Fruit fly (Drosophila melanogaster): ENCODE data around the gene CG1750.

CG1750 gene

DNA sequence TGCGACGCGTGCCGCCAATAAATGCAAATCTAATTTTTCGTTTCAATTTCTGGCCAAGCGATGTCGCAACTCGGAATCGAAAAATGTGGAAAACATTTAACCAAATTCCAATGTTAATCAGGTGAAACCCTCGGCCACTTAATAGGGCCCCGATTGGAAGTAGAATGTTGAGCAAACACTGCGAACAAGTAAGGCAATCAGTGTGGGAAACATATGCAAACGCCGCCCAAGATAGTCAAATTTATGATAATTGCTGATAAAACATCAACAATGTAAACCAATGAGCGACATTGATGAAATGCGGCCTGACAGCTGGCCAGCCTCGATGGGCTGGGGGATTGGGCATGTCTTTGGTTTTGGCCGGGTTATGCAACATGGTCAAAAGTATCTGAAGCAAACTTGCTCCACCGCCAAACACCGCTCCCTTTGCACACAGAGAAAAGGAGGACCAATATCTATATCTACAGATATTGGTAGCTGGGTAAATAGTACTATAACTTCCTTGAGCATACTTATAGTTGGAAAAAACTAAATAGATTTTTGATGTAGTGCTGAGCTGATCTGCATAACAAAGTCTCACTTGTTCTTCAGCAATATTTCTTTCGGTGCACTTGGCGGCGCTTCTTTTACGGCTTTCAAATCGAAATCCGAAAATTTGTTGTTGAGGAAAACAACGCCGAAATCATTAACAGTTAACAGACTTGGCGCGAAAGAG is 7.3 kb downstream of the CG1750 start (continued):
- TF ChIP-seq jing (GFP tag; optimal IDR thresholded peaks at IDR 0.05) (peak; percentile 45), knrl (GFP tag; IDR thresholded peaks at IDR 0.05; ENCODE audit: partially characterized antibody) (no peak), CG6272 (GFP tag; IDR thresholded peaks at IDR 0.05) (peak; percentile 67), br (optimal IDR thresholded peaks at IDR 0.05) (no peak), Med (GFP tag) (peak; percentile 95), tap (tag; optimal IDR thresholded peaks at IDR 0.05) (peak; percentile 84), CG8290 (GFP tag; optimal IDR thresholded peaks at IDR 0.05) (no peak), CG8290 (tag; optimal IDR thresholded peaks at IDR 0.05) (peak in 1 of 2 experiments; percentile 63), CG11093 (GFP tag; IDR thresholded peaks at IDR 0.05) (peak; percentile 81), Abd-B (GFP tag; optimal IDR thresholded peaks at IDR 0.05) (peak; percentile 76), abd-A (tag; optimal IDR thresholded peaks at IDR 0.05) (peak; percentile 79), Nf-YC (tag; optimal IDR thresholded peaks at IDR 0.05) (peak; percentile 57), CG1792 (GFP tag; optimal IDR thresholded peaks at IDR 0.05) (no peak), fd96Cb (tag; optimal IDR thresholded peaks at IDR 0.05) (peak; percentile 85), tll (GFP tag; optimal IDR thresholded peaks at IDR 0.05) (no peak), sim (GFP tag; IDR thresholded peaks at IDR 0.05) (peak; percentile 43; the same call in 1 of the 2 replicates), chn (GFP tag; optimal IDR thresholded peaks at IDR 0.05) (peak; percentile 38), Lhr (GFP tag; optimal IDR thresholded peaks at IDR 0.05) (peak; percentile 17), crol (GFP tag; IDR thresholded peaks at IDR 0.05) (no peak), TFAM (GFP tag; optimal IDR thresholded peaks at IDR 0.05) (no peak), CG15479 (GFP tag; optimal IDR thresholded peaks at IDR 0.05) (no peak), NK7.1 (GFP tag; optimal IDR thresholded peaks at IDR 0.05) (peak; percentile 14), sens (GFP tag) (peak; percentile 95), CG12155 (GFP tag; optimal IDR thresholded peaks at IDR 0.05) (peak; percentile 24), z (GFP tag; IDR thresholded peaks at IDR 0.05) (no peak), unpg (GFP tag; optimal IDR thresholded peaks at IDR 0.05) (peak; percentile 79), fd64A (GFP tag; optimal IDR thresholded peaks at IDR 0.05) (peak; percentile 46), CG31224 (GFP tag; IDR thresholded peaks at IDR 0.05) (no peak), dan (GFP tag; IDR thresholded peaks at IDR 0.05) (no peak), CG42726 (GFP tag; IDR thresholded peaks at IDR 0.05; ENCODE audit: partially characterized antibody) (no peak), CG32532 (GFP tag; IDR thresholded peaks at IDR 0.05) (peak; percentile 14; the same call in 1 of the 2 replicates), CG6175 (GFP tag; IDR thresholded peaks at IDR 0.05) (no peak), CG13123 (GFP tag; optimal IDR thresholded peaks at IDR 0.05) (peak; percentile 44), stwl (tag; optimal IDR thresholded peaks at IDR 0.05) (no peak), CG8924 (tag; optimal IDR thresholded peaks at IDR 0.05) (peak; percentile 83), CG2875 (GFP tag; optimal IDR thresholded peaks at IDR 0.05) (peak; percentile 55), Scr (GFP tag; IDR thresholded peaks at IDR 0.05; ENCODE audit: partially characterized antibody) (no peak), pzg (GFP tag; optimal IDR thresholded peaks at IDR 0.05) (no peak), tup (GFP tag; optimal IDR thresholded peaks at IDR 0.05) (peak; percentile 1), p53 (GFP tag; optimal IDR thresholded peaks at IDR 0.05) (no peak), dmrt11E (tag; optimal IDR thresholded peaks at IDR 0.05) (no peak), CG14014 (GFP tag; IDR thresholded peaks at IDR 0.05) (peak; percentile 78; the same call in 1 of the 2 replicates), CG1233 (GFP tag; optimal IDR thresholded peaks at IDR 0.05) (peak; percentile 65), toy (GFP tag; IDR thresholded peaks at IDR 0.05) (no peak), CG17359 (tag; optimal IDR thresholded peaks at IDR 0.05) (peak; percentile 88), CG13624 (GFP tag; optimal IDR thresholded peaks at IDR 0.05) (no peak), Sox102F (GFP tag; optimal IDR thresholded peaks at IDR 0.05) (peak; percentile 85), CG4617 (GFP tag; optimal IDR thresholded peaks at IDR 0.05; ENCODE audit: borderline replicate concordance) (no peak), Oaz (GFP tag; IDR thresholded peaks at IDR 0.05) (peak; percentile 72), Optix (GFP tag; IDR thresholded peaks at IDR 0.05) (peak; percentile 58; the same call in 1 of the 3 replicates)

Data from whole organism, embryonic.